Worm (Caenorhabditis elegans) whole organism, midembryonic: ENCODE measurements around the gene B0286.1.

Source experiments
- cog-1 ChIP-seq: sonication (generic microtip); optimal IDR thresholded peaks from 2 replicates; lab custom pipeline; 2016; ENCODE audit warnings: missing genetic modification characterization, missing compliant biosample characterization
- klf-2 ChIP-seq: fragments of 200-800 bp; sonication (Bioruptor generic); conservative IDR thresholded peaks from 2 replicates; pipeline ENCODE4 v1.3.6; 2022; ENCODE audit warnings: missing genetic modification reagents, missing genetic modification characterization, missing compliant biosample characterization
- ref-1 ChIP-seq: fragments of 200-800 bp; sonication (Bioruptor generic); conservative IDR thresholded peaks from 2 replicates; pipeline ENCODE4 v1.3.6; 2022; ENCODE audit warnings: missing genetic modification reagents, missing genetic modification characterization, missing compliant biosample characterization
- ztf-23 ChIP-seq: fragments of 200-800 bp; sonication (Bioruptor generic); IDR thresholded peaks from 2 replicates; pipeline ENCODE4 v1.3.6; 2022; ENCODE audit warnings: missing genetic modification reagents, missing genetic modification characterization, missing compliant biosample characterization
- ztf-29 ChIP-seq: fragments of 200-800 bp; sonication (Bioruptor generic); IDR thresholded peaks from 2 replicates; pipeline ENCODE4 v1.3.6; 2022; ENCODE audit warnings: missing genetic modification reagents, missing genetic modification characterization, missing compliant biosample characterization

DNA sequence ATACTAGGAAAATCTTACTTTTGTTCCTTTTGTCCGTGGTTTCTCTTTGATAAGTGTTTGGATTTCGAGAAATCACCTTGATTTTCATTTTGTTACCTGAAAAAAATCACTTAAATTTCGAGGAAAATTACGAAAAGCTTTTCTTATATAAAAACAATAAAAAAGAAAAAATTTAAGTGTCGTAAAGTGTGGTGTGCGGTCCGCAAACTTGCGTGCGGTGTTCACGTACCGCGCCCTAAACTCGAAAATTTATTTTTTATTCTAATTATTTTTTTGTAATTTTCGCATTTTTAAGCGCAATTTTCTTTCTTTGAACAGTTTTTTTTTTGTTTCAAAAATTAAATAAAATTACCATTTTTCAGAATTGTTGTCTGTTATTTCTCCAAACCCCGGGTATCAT is 46.5 kb downstream of the B0286.1 start, which contains the start of the genes dcaf-13 and toe-1:
- TF ChIP-seq ref-1 (GFP tag; lab: Robert Waterston, UW) (no peak), ztf-23 (GFP tag; lab: Robert Waterston, UW) (no peak), klf-2 (GFP tag; lab: Robert Waterston, UW) (no peak), ztf-29 (GFP tag; lab: Robert Waterston, UW) (no peak), cog-1 (no peak)
